Worm (Caenorhabditis elegans) whole organism, L3 larva: ENCODE measurements around the gene T26A8.4.

Source experiments
- R02D3.7 ChIP-seq: fragments of 150-350 bp; optimal IDR thresholded peaks from 2 replicates; lab custom pipeline; 2014; ENCODE audit warnings: missing biosample characterization, missing genetic modification characterization
- ama-1 ChIP-seq: fragments of 150-350 bp; optimal IDR thresholded peaks from 2 replicates; lab custom pipeline; 2018
- ceh-28 ChIP-seq: fragments of 150-350 bp; optimal IDR thresholded peaks from 2 replicates; lab custom pipeline; 2014; ENCODE audit warnings: missing biosample characterization, missing genetic modification reagents, missing genetic modification characterization
- egl-27 ChIP-seq: sonication (generic microtip); optimal IDR thresholded peaks from 4 replicates; lab custom pipeline; 2017; ENCODE audit warnings: missing biosample characterization, missing genetic modification reagents, missing genetic modification characterization
- elt-3 ChIP-seq, 3 experiments: fragments of 150-350 bp in 1 of 3; sonication (generic microtip) in 2 of 3; optimal IDR thresholded peaks; 2 replicates in 2 of 3; 4 replicates in 1 of 3; lab custom pipeline; 2014 to 2017; ENCODE audit warnings: missing biosample characterization in 3 of 3, missing genetic modification characterization in 3 of 3
- lin-39 ChIP-seq: fragments of 150-350 bp; optimal IDR thresholded peaks from 2 replicates; lab custom pipeline; 2018; ENCODE audit warnings: missing biosample characterization, missing genetic modification reagents, missing genetic modification characterization
- nfya-1 ChIP-seq: sonication (generic microtip); optimal IDR thresholded peaks from 2 replicates; lab custom pipeline; 2017; ENCODE audit warnings: missing genetic modification characterization, mild to moderate bottlenecking, missing compliant biosample characterization, antibody characterized with exemption, moderate library complexity; ENCODE audit not compliant: insufficient read depth
- nhr-11 ChIP-seq: fragments of 150-350 bp; optimal IDR thresholded peaks from 2 replicates; lab custom pipeline; 2014; ENCODE audit warnings: missing biosample characterization, missing genetic modification characterization
- nhr-43 ChIP-seq: sonication (generic microtip); optimal IDR thresholded peaks from 2 replicates; lab custom pipeline; 2016; ENCODE audit warnings: mild to moderate bottlenecking, missing genetic modification characterization, missing compliant biosample characterization; ENCODE audit not compliant: poor library complexity, severe bottlenecking
- nhr-76 ChIP-seq: fragments of 150-350 bp; sonication (generic microtip); optimal IDR thresholded peaks from 5 replicates; lab custom pipeline; 2014; ENCODE audit warnings: missing biosample characterization, missing genetic modification characterization
- unc-62 ChIP-seq: fragments of 150-350 bp; sonication (generic microtip); optimal IDR thresholded peaks from 4 replicates; lab custom pipeline; 2014; ENCODE audit warnings: missing biosample characterization, missing genetic modification reagents, missing genetic modification characterization
- ztf-4 ChIP-seq: fragments of 150-350 bp; optimal IDR thresholded peaks from 2 replicates; lab custom pipeline; 2014; ENCODE audit warnings: missing biosample characterization, missing genetic modification characterization

DNA sequence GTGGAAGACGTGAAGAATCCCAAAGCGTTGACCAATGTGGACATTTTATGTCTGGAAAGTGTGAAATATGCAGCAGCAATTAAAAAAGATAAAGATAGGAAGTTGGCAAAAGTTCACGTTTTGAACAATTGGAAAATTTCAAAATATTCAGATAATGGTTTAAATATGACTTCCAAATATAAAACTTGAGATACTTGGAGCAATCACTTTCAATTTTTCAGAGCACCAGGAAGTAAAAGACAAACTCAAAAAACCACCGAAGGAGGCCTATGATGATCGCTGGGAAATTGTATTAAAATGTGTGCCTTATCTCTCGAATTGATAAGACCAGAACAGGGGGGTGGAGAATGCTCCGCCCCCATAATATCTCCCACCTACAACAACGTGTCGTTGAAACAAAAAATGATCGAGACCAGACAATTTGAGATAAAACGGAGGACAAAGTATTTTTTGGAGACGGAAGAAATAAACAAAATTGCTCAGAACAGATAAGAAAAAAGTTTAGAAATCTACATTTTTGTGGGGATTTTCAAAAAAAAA lies 19.1 kb upstream of the T26A8.4 start, which contains the start of gene eppl-1:
- TF ChIP-seq nfya-1 (no peak), egl-27 (no peak), ztf-4 (tag; lab: Kevin White, UChicago) (no peak), ama-1 (lab: Kevin White, UChicago) (no peak), nhr-43 (tag; lab: Kevin White, UChicago) (no peak), R02D3.7 (tag; lab: Kevin White, UChicago) (no peak), nhr-76 (tag; lab: Kevin White, UChicago) (no peak), nhr-11 (tag; lab: Kevin White, UChicago) (no peak), ceh-28 (tag; lab: Kevin White, UChicago) (no peak), elt-3 (tag; optimal IDR thresholded peaks at IDR 0.05; lab: Kevin White, UChicago) (no peak), lin-39 (no peak), unc-62 (GFP tag; lab: Kevin White, UChicago) (no peak)
